Fruit fly (Drosophila melanogaster) whole organism, embryonic: ENCODE data around the gene Pi4KIIalpha.

Experiments used
- Blimp-1 ChIP-seq: fragments of 200-800 bp; sonication (Bioruptor generic); optimal IDR thresholded peaks from 3 replicates; lab custom pipeline; 2018; ENCODE audit warnings: missing biosample characterization, missing genetic modification characterization, mild to moderate bottlenecking, moderate library complexity, missing genetic modification reagents
- CG1024 ChIP-seq: fragments of 200-800 bp; sonication (Bioruptor generic); IDR thresholded peaks from 2 replicates; pipeline ENCODE4 v1.3.6; 2022; ENCODE audit warnings: missing biosample characterization, missing genetic modification characterization
- CG10267 ChIP-seq: fragments of 200-800 bp; sonication (Bioruptor generic); optimal IDR thresholded peaks from 2 replicates; lab custom pipeline; 2018; ENCODE audit warnings: missing biosample characterization, mild to moderate bottlenecking, missing genetic modification characterization, moderate library complexity
- CG10321 ChIP-seq: fragments of 200-800 bp; sonication (Bioruptor generic); IDR thresholded peaks from 2 replicates; pipeline ENCODE4 v1.3.6; 2022; ENCODE audit warnings: missing biosample characterization, missing genetic modification characterization
- CG11560 ChIP-seq: fragments of 200-800 bp; sonication (Bioruptor generic); IDR thresholded peaks from 3 replicates; pipeline ENCODE4 v1.3.6; 2022; ENCODE audit warnings: missing biosample characterization, missing genetic modification characterization
- CG11723 ChIP-seq: fragments of 200-800 bp; sonication (Bioruptor generic); optimal IDR thresholded peaks from 2 replicates; lab custom pipeline; 2017; ENCODE audit warnings: missing biosample characterization, mild to moderate bottlenecking, missing genetic modification characterization
- CG12071 ChIP-seq: fragments of 200-800 bp; sonication (Bioruptor generic); optimal IDR thresholded peaks from 3 replicates; lab custom pipeline; 2018; ENCODE audit warnings: missing biosample characterization, mild to moderate bottlenecking, missing genetic modification characterization
- CG12219 ChIP-seq: fragments of 200-800 bp; sonication (Bioruptor generic); optimal IDR thresholded peaks from 3 replicates; lab custom pipeline; 2018; ENCODE audit warnings: missing biosample characterization, mild to moderate bottlenecking, missing genetic modification characterization
- CG16813 ChIP-seq: fragments of 200-800 bp; sonication (Bioruptor generic); IDR thresholded peaks from 3 replicates; pipeline ENCODE4 v1.3.6; 2022; ENCODE audit warnings: missing biosample characterization, missing genetic modification characterization; ENCODE audit not compliant: partially characterized antibody
- CG17359 ChIP-seq: fragments of 200-800 bp; sonication (Bioruptor generic); optimal IDR thresholded peaks from 3 replicates; lab custom pipeline; 2018; ENCODE audit warnings: missing biosample characterization, mild to moderate bottlenecking, missing genetic modification characterization, moderate library complexity
- CG17385 ChIP-seq: fragments of 200-800 bp; sonication (Bioruptor generic); optimal IDR thresholded peaks from 3 replicates; lab custom pipeline; 2018; ENCODE audit warnings: missing biosample characterization, mild to moderate bottlenecking, missing genetic modification characterization
- CG2120 ChIP-seq: fragments of 200-800 bp; sonication (Bioruptor generic); optimal IDR thresholded peaks from 3 replicates; lab custom pipeline; 2016; ENCODE audit warnings: missing biosample characterization, missing genetic modification characterization
- CG31388 ChIP-seq: fragments of 200-800 bp; sonication (Bioruptor generic); optimal IDR thresholded peaks from 2 replicates; lab custom pipeline; 2016; ENCODE audit warnings: missing biosample characterization, missing genetic modification characterization
- CG3163 ChIP-seq: fragments of 200-800 bp; sonication (Bioruptor generic); optimal IDR thresholded peaks from 3 replicates; lab custom pipeline; 2016; ENCODE audit warnings: missing biosample characterization, missing genetic modification characterization
- CG33213 ChIP-seq: fragments of 200-800 bp; sonication (Bioruptor generic); optimal IDR thresholded peaks from 3 replicates; lab custom pipeline; 2016; ENCODE audit warnings: missing biosample characterization, missing genetic modification characterization
- CG4424 ChIP-seq: fragments of 200-800 bp; sonication (Bioruptor generic); optimal IDR thresholded peaks from 3 replicates; lab custom pipeline; 2016; ENCODE audit warnings: missing biosample characterization, missing genetic modification characterization
- CG4820 ChIP-seq: fragments of 200-800 bp; sonication (Bioruptor generic); optimal IDR thresholded peaks from 3 replicates; lab custom pipeline; 2016; ENCODE audit warnings: missing biosample characterization, missing genetic modification characterization
- CG6765 ChIP-seq: fragments of 200-800 bp; sonication (Bioruptor generic); optimal IDR thresholded peaks from 3 replicates; lab custom pipeline; 2017; ENCODE audit warnings: missing biosample characterization, mild to moderate bottlenecking, missing genetic modification characterization
- CG9932 ChIP-seq: fragments of 200-800 bp; sonication (Bioruptor generic); IDR thresholded peaks from 2 replicates; pipeline ENCODE4 v1.3.6; 2022; ENCODE audit warnings: missing biosample characterization, missing genetic modification characterization
- Dbx ChIP-seq: fragments of 200-800 bp; sonication (Bioruptor generic); IDR thresholded peaks from 3 replicates; pipeline ENCODE4 v1.3.6; 2022; ENCODE audit warnings: missing biosample characterization, missing genetic modification characterization
- Doc3 ChIP-seq: fragments of 200-800 bp; sonication (Bioruptor generic); IDR thresholded peaks from 3 replicates; pipeline ENCODE4 v1.3.6; 2022; ENCODE audit warnings: missing biosample characterization, missing genetic modification characterization; ENCODE audit not compliant: partially characterized antibody
- Dp ChIP-seq: fragments of 200-800 bp; sonication (Bioruptor generic); optimal IDR thresholded peaks from 2 replicates; lab custom pipeline; 2018; ENCODE audit warnings: missing biosample characterization, mild to moderate bottlenecking, missing genetic modification characterization, moderate library complexity
- E2f1 ChIP-seq: fragments of 200-800 bp; sonication (Bioruptor generic); IDR thresholded peaks from 2 replicates; pipeline ENCODE4 v1.3.6; 2022; ENCODE audit warnings: missing biosample characterization, missing genetic modification characterization
- E2f2 ChIP-seq: fragments of 200-800 bp; sonication (Bioruptor generic); IDR thresholded peaks from 2 replicates; pipeline ENCODE4 v1.3.6; 2022; ENCODE audit warnings: missing biosample characterization, missing genetic modification characterization
- Gug ChIP-seq: fragments of 200-800 bp; sonication (Bioruptor generic); IDR thresholded peaks from 4 replicates; pipeline ENCODE4 v1.3.6; 2022; ENCODE audit warnings: missing biosample characterization, missing genetic modification characterization
- HLH4C ChIP-seq: fragments of 200-800 bp; sonication (Bioruptor generic); IDR thresholded peaks from 3 replicates; pipeline ENCODE4 v1.3.6; 2022; ENCODE audit warnings: missing biosample characterization, missing genetic modification characterization; ENCODE audit not compliant: partially characterized antibody
- Hr39 ChIP-seq: fragments of >200 bp; optimal IDR thresholded peaks from 2 replicates; lab custom pipeline; 2017
- Opbp ChIP-seq: fragments of 200-800 bp; sonication (Bioruptor generic); IDR thresholded peaks from 3 replicates; pipeline ENCODE4 v1.3.6; 2022; ENCODE audit warnings: missing biosample characterization, missing genetic modification characterization; ENCODE audit not compliant: partially characterized antibody
- Poxn ChIP-seq: fragments of 200-800 bp; sonication (Bioruptor generic); IDR thresholded peaks from 2 replicates; pipeline ENCODE4 v1.3.6; 2022; ENCODE audit warnings: missing biosample characterization, missing genetic modification characterization
- Scr ChIP-seq: fragments of 200-800 bp; sonication (Bioruptor generic); IDR thresholded peaks from 2 replicates; pipeline ENCODE4 v1.3.6; 2022; ENCODE audit warnings: missing biosample characterization, missing genetic modification characterization; ENCODE audit not compliant: partially characterized antibody
- Sox100B ChIP-seq: fragments of 200-800 bp; sonication (Bioruptor generic); optimal IDR thresholded peaks from 3 replicates; lab custom pipeline; 2018; ENCODE audit warnings: missing biosample characterization, mild to moderate bottlenecking, missing genetic modification characterization
- amos ChIP-seq: fragments of 200-800 bp; sonication (Bioruptor generic); IDR thresholded peaks from 2 replicates; pipeline ENCODE4 v1.3.6; 2022; ENCODE audit warnings: missing biosample characterization, missing genetic modification characterization; ENCODE audit not compliant: partially characterized antibody
- chinmo ChIP-seq: fragments of 200-800 bp; sonication (Bioruptor generic); IDR thresholded peaks from 4 replicates; pipeline ENCODE4 v1.3.6; 2022; ENCODE audit warnings: missing biosample characterization, missing genetic modification characterization; ENCODE audit not compliant: partially characterized antibody
- chm ChIP-seq: fragments of 200-800 bp; sonication (Bioruptor generic); IDR thresholded peaks from 2 replicates; pipeline ENCODE4 v1.3.6; 2022; ENCODE audit warnings: missing biosample characterization, missing genetic modification characterization
- crc ChIP-seq: fragments of 200-800 bp; sonication (Bioruptor generic); optimal IDR thresholded peaks from 2 replicates; lab custom pipeline; 2016; ENCODE audit warnings: missing biosample characterization, missing genetic modification characterization
- dmrt99B ChIP-seq: fragments of 200-800 bp; sonication (Bioruptor generic); optimal IDR thresholded peaks from 2 replicates; lab custom pipeline; 2018; ENCODE audit warnings: missing biosample characterization, mild to moderate bottlenecking, missing genetic modification characterization, moderate library complexity
- hb ChIP-seq: fragments of 200-800 bp; sonication (Bioruptor generic); IDR thresholded peaks from 3 replicates; pipeline ENCODE4 v1.3.6; 2022; ENCODE audit warnings: missing biosample characterization, missing genetic modification characterization; ENCODE audit not compliant: partially characterized antibody
- hbn ChIP-seq: fragments of 200-800 bp; sonication (Bioruptor generic); IDR thresholded peaks from 2 replicates; pipeline ENCODE4 v1.3.6; 2022; ENCODE audit warnings: missing biosample characterization, missing genetic modification characterization; ENCODE audit not compliant: partially characterized antibody
- inv ChIP-seq: fragments of 200-800 bp; sonication (Bioruptor generic); IDR thresholded peaks from 2 replicates; pipeline ENCODE4 v1.3.6; 2022; ENCODE audit warnings: missing biosample characterization, missing genetic modification characterization; ENCODE audit not compliant: partially characterized antibody
- lov ChIP-seq, 2 experiments: fragments of 200-800 bp in 1 of 2; fragments of >200 bp in 1 of 2; sonication (Bioruptor generic) in 1 of 2; IDR thresholded peaks in 1 of 2; optimal IDR thresholded peaks in 1 of 2; 2 replicates in 1 of 2; 3 replicates in 1 of 2; pipeline versions ENCODE4 v1.3.6 to Lab custom; 2017 to 2022; ENCODE audit warnings: missing biosample characterization in 1 of 2, missing genetic modification characterization in 1 of 2
- mld ChIP-seq: fragments of 200-800 bp; sonication (Bioruptor generic); IDR thresholded peaks from 3 replicates; pipeline ENCODE4 v1.3.6; 2022; ENCODE audit warnings: missing biosample characterization, missing genetic modification characterization; ENCODE audit not compliant: partially characterized antibody
- pb ChIP-seq: fragments of 200-800 bp; sonication (Bioruptor generic); optimal IDR thresholded peaks from 3 replicates; lab custom pipeline; 2016; ENCODE audit warnings: missing biosample characterization, missing genetic modification characterization
- sd ChIP-seq: fragments of 200-800 bp; sonication (Bioruptor generic); optimal IDR thresholded peaks from 3 replicates; lab custom pipeline; 2018; ENCODE audit warnings: missing biosample characterization, mild to moderate bottlenecking, missing genetic modification characterization, moderate library complexity
- sens ChIP-seq: fragments of 200-800 bp; sonication (Bioruptor generic); peaks from one replicate; lab custom pipeline; 2016; ENCODE audit warnings: missing biosample characterization, missing genetic modification characterization
- so ChIP-seq: fragments of 200-800 bp; sonication (Bioruptor generic); IDR thresholded peaks from 3 replicates; pipeline ENCODE4 v1.3.6; 2022; ENCODE audit warnings: missing biosample characterization, missing genetic modification characterization
- tgo ChIP-seq: fragments of 200-800 bp; sonication (Bioruptor generic); IDR thresholded peaks from 3 replicates; pipeline ENCODE4 v1.3.6; 2022; ENCODE audit warnings: missing biosample characterization, missing genetic modification characterization
- tna ChIP-seq: fragments of 200-800 bp; sonication (Bioruptor generic); IDR thresholded peaks from 2 replicates; pipeline ENCODE4 v1.3.6; 2022; ENCODE audit warnings: missing biosample characterization, missing genetic modification characterization; ENCODE audit not compliant: partially characterized antibody
- unc-4 ChIP-seq: fragments of 200-800 bp; sonication (Bioruptor generic); IDR thresholded peaks from 2 replicates; pipeline ENCODE4 v1.3.6; 2022; ENCODE audit warnings: missing biosample characterization, missing genetic modification characterization; ENCODE audit not compliant: partially characterized antibody

Pi4KIIalpha gene

DNA sequence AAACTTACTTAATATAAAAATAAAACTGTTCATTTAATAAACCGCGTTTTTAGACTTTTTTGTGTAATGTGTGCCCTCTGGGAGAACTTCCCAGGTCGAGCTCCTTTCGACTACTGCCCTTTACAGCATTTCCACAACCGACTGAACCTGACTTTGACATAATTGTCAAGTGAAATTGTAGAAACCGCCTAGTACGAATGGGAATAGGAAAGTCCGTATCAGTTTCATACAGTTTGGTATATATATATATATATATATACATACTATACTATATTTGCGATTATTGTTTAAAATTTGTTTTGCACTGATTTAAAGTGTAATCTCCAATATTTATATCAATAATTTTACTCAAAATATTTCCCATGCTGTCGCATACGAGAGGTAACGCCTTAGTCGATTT, 12.4 kb downstream of the Pi4KIIalpha start, which contains the start of gene mia:
Gene mia, minus strand, starts transcription at position 101 of the 400 bp plus-strand sequence.
- TF ChIP-seq Gug (no peak), CG33213 (GFP tag; lab: Kevin White, UChicago) (no peak)

DNA sequence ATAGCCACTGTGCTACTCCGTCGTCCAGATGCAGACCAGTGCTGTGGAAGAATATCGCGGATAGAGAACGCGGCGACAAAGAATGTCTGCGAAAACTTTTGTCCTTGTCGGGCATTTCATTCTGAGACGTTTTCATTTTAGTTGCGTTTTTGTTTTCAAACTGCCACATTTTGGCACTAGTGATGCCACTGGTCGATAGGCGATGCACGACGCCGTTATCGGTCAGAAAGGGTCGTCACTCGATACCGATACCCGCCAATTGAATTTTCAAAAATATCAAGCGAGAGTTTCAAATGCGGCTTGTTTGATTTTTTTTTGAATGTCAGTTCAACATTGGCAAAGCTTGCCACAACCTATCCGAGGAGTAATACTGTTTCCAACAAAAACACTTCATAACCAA, 13.0 kb downstream of the Pi4KIIalpha start:
- TF ChIP-seq Opbp (GFP tag; lab: Robert Waterston, UW) (peak; percentile 71; the same call in 2 of the 3 replicates), crc (GFP tag; lab: Kevin White, UChicago) (no peak), hb (GFP tag; lab: Robert Waterston, UW) (peak; percentile 64; the same call in 1 of the 3 replicates), inv (GFP tag; lab: Robert Waterston, UW) (peak; percentile 41; the same call in 1 of the 2 replicates), so (GFP tag; lab: Robert Waterston, UW) (no peak), hbn (peak; percentile 53), mld (GFP tag; lab: Robert Waterston, UW) (peak; percentile 41; the same call in 1 of the 3 replicates), CG4424 (GFP tag; lab: Kevin White, UChicago) (no peak), tgo (no peak), Sox100B (no peak), Doc3 (GFP tag; lab: Robert Waterston, UW) (peak; percentile 48), CG31388 (no peak), chm (no peak), CG11560 (tag; lab: Robert Waterston, UW) (0 out of 3 replicates have a peak, but pooled peaks have one; percentile 42), CG17359 (tag; lab: Kevin White, UChicago) (no peak), CG4820 (GFP tag; lab: Kevin White, UChicago) (no peak), dmrt99B (tag; lab: Kevin White, UChicago) (no peak), CG10267 (tag; lab: Kevin White, UChicago) (no peak), CG1024 (GFP tag; lab: Robert Waterston, UW) (no peak), Blimp-1 (GFP tag; lab: Kevin White, UChicago) (no peak), CG3163 (GFP tag; lab: Kevin White, UChicago) (no peak), Hr39 (no peak), CG12219 (no peak), CG17385 (GFP tag; lab: Kevin White, UChicago) (no peak), CG16813 (GFP tag; lab: Robert Waterston, UW) (peak; percentile 72), tna (GFP tag; lab: Robert Waterston, UW) (peak; percentile 63), CG6765 (GFP tag; lab: Kevin White, UChicago) (no peak), CG11723 (GFP tag; lab: Kevin White, UChicago) (no peak), Scr (GFP tag; lab: Robert Waterston, UW) (peak; percentile 69), amos (GFP tag; lab: Robert Waterston, UW) (peak; percentile 72), CG9932 (GFP tag; lab: Robert Waterston, UW) (no peak), HLH4C (GFP tag; lab: Robert Waterston, UW) (peak; percentile 81), sens (peak; percentile 62), chinmo (0 out of 4 replicates have a peak, but pooled peaks have one; percentile 55), Dbx (GFP tag; lab: Robert Waterston, UW) (no peak), E2f1 (GFP tag; lab: Robert Waterston, UW) (no peak), CG10321 (GFP tag; lab: Robert Waterston, UW) (no peak), lov (optimal IDR thresholded peaks at IDR 0.05; lab: Kevin White, UChicago) (no peak), lov (GFP tag; IDR thresholded peaks at IDR 0.05; lab: Robert Waterston, UW) (no peak), CG2120 (GFP tag; lab: Kevin White, UChicago) (no peak), CG12071 (no peak), sd (tag; lab: Kevin White, UChicago) (no peak), Poxn (GFP tag; lab: Robert Waterston, UW) (no peak), pb (GFP tag; lab: Kevin White, UChicago) (no peak), Dp (GFP tag; lab: Kevin White, UChicago) (peak; percentile 93), unc-4 (GFP tag; lab: Robert Waterston, UW) (peak; percentile 67), E2f2 (GFP tag; lab: Robert Waterston, UW) (peak; percentile 96)
